Fruit fly (Drosophila melanogaster) whole organism, pupa: ENCODE measurements around the gene Dcr-1.

ENCODE experiments used
- CG10348 ChIP-seq: fragments of 200-800 bp; sonication (Bioruptor generic); IDR thresholded peaks from 2 replicates; pipeline ENCODE4 v1.3.6; 2022; ENCODE audit warnings: missing biosample characterization, missing genetic modification characterization
- CG12605 ChIP-seq: fragments of 200-800 bp; sonication (Bioruptor generic); IDR thresholded peaks from 2 replicates; pipeline ENCODE4 v1.3.6; 2022; ENCODE audit warnings: missing biosample characterization, missing genetic modification characterization
- CG13204 ChIP-seq: fragments of 200-800 bp; sonication (Bioruptor generic); optimal IDR thresholded peaks from 2 replicates; lab custom pipeline; 2018; ENCODE audit warnings: missing biosample characterization, mild to moderate bottlenecking, missing genetic modification characterization, moderate library complexity
- CG14655 ChIP-seq: fragments of 200-800 bp; sonication (Bioruptor generic); optimal IDR thresholded peaks from 3 replicates; lab custom pipeline; 2017; ENCODE audit warnings: mild to moderate bottlenecking, missing biosample characterization, missing genetic modification reagents, missing genetic modification characterization
- CG15710 ChIP-seq: fragments of 200-800 bp; sonication (Bioruptor generic); optimal IDR thresholded peaks from 2 replicates; lab custom pipeline; 2018; ENCODE audit warnings: missing biosample characterization, mild to moderate bottlenecking, missing genetic modification characterization, moderate library complexity
- CG17806 ChIP-seq: fragments of 200-800 bp; sonication (Bioruptor generic); optimal IDR thresholded peaks from 2 replicates; lab custom pipeline; 2018; ENCODE audit warnings: missing biosample characterization, mild to moderate bottlenecking, missing genetic modification characterization, moderate library complexity
- CG32121 ChIP-seq: fragments of 200-800 bp; sonication (Bioruptor generic); IDR thresholded peaks from 2 replicates; pipeline ENCODE4 v1.3.6; 2022; ENCODE audit warnings: missing biosample characterization, missing genetic modification characterization
- CG34367 ChIP-seq: fragments of 200-800 bp; sonication (Bioruptor generic); optimal IDR thresholded peaks from 2 replicates; lab custom pipeline; 2018; ENCODE audit warnings: missing biosample characterization, mild to moderate bottlenecking, missing genetic modification characterization
- CG4496 ChIP-seq: fragments of 200-800 bp; sonication (Bioruptor generic); IDR thresholded peaks from 3 replicates; pipeline ENCODE4 v1.3.6; 2022; ENCODE audit warnings: missing biosample characterization, missing genetic modification characterization
- CG8159 ChIP-seq: fragments of 200-800 bp; sonication (Bioruptor generic); optimal IDR thresholded peaks from 3 replicates; lab custom pipeline; 2018; ENCODE audit warnings: missing biosample characterization, mild to moderate bottlenecking, missing genetic modification characterization, moderate library complexity
- CG8301 ChIP-seq: fragments of 200-800 bp; sonication (Bioruptor generic); optimal IDR thresholded peaks from 2 replicates; lab custom pipeline; 2018; ENCODE audit warnings: missing biosample characterization, mild to moderate bottlenecking, missing genetic modification characterization
- CG9948 ChIP-seq: fragments of 200-800 bp; sonication (Bioruptor generic); optimal IDR thresholded peaks from 2 replicates; lab custom pipeline; 2018; ENCODE audit warnings: missing biosample characterization, mild to moderate bottlenecking, missing genetic modification characterization, moderate library complexity
- D1 ChIP-seq: fragments of 200-800 bp; sonication (Bioruptor generic); optimal IDR thresholded peaks from 2 replicates; lab custom pipeline; 2018; ENCODE audit warnings: missing biosample characterization, mild to moderate bottlenecking, missing genetic modification characterization, moderate library complexity
- EcR ChIP-seq: fragments of 200-800 bp; sonication (Bioruptor generic); optimal IDR thresholded peaks from 3 replicates; lab custom pipeline; 2019; ENCODE audit warnings: missing biosample characterization, missing genetic modification characterization, mild to moderate bottlenecking, moderate library complexity, missing genetic modification reagents
- Ets98B ChIP-seq: fragments of 200-800 bp; sonication (Bioruptor generic); IDR thresholded peaks from 2 replicates; pipeline ENCODE4 v1.3.6; 2022; ENCODE audit warnings: missing biosample characterization, missing genetic modification characterization
- Pif1A ChIP-seq: fragments of 200-800 bp; sonication (Bioruptor generic); optimal IDR thresholded peaks from 3 replicates; lab custom pipeline; 2016; ENCODE audit warnings: missing biosample characterization, missing genetic modification characterization
- Pif1B ChIP-seq: fragments of 200-800 bp; sonication (Bioruptor generic); optimal IDR thresholded peaks from 3 replicates; lab custom pipeline; 2016; ENCODE audit warnings: missing biosample characterization, missing genetic modification characterization
- Snoo ChIP-seq: fragments of 200-800 bp; sonication (Bioruptor generic); optimal IDR thresholded peaks from 3 replicates; lab custom pipeline; 2017; ENCODE audit warnings: missing biosample characterization, mild to moderate bottlenecking, missing genetic modification characterization, inconsistent platforms
- fd96Ca ChIP-seq: fragments of 200-800 bp; sonication (Bioruptor generic); IDR thresholded peaks from 3 replicates; pipeline ENCODE4 v1.3.6; 2022; ENCODE audit warnings: missing biosample characterization, missing genetic modification characterization
- gl ChIP-seq: fragments of 200-800 bp; sonication (Bioruptor generic); optimal IDR thresholded peaks from 2 replicates; lab custom pipeline; 2018; ENCODE audit warnings: missing biosample characterization, mild to moderate bottlenecking, missing genetic modification characterization
- rn ChIP-seq: fragments of 200-800 bp; sonication (Bioruptor generic); IDR thresholded peaks from 2 replicates; pipeline ENCODE4 v1.3.6; 2022; ENCODE audit warnings: missing biosample characterization, missing genetic modification characterization

Dcr-1 gene

DNA sequence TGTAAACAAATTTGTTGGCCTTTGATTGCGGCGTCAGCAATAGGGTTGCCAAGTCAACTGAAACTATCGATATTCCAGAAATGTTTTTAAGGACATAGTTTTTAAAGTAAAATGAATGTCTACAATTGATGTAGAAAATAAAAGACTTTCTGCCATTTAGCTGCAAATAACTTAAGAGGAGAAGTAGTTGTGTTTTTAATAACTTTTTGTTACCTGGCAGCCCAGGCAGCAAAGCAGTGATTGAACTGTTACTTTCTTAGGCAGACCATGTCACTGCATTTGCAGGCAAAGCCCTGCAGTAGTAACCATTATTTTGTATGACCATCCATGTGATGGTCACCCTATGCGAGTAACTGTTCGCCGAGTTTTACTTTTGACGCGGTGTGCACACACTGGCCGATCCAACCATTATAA lies 9.7 kb upstream of the Dcr-1 start, which contains the start of the genes rumi, CG7029 and Usp12-46:
Gene rumi (minus strand): TSS at position 64 of the 414 bp plus-strand sequence.
Gene CG7029 (plus strand): TSS at position 368 of the 414 bp plus-strand sequence.
Gene Usp12-46 (plus strand): TSS at position 368 of the 414 bp plus-strand sequence.
- TF ChIP-seq gl (tag; lab: Kevin White, UChicago) (peak; percentile 32), Pif1A (no peak), CG14655 (no peak), CG4496 (GFP tag; lab: Robert Waterston, UW) (peak; percentile 89), CG17806 (tag; lab: Kevin White, UChicago) (peak; percentile 76), Ets98B (GFP tag; lab: Robert Waterston, UW) (peak; percentile 81), CG12605 (GFP tag; lab: Robert Waterston, UW) (peak; percentile 56), rn (peak; percentile 31; the same call in 1 of the 2 replicates), CG8301 (tag; lab: Kevin White, UChicago) (peak; percentile 70), EcR (GFP tag; lab: Kevin White, UChicago) (no peak), D1 (tag; lab: Kevin White, UChicago) (no peak), CG8159 (tag; lab: Kevin White, UChicago) (peak; percentile 79), CG13204 (no peak), CG32121 (GFP tag; lab: Robert Waterston, UW) (peak; percentile 73; the same call in 1 of the 2 replicates), Snoo (tag; lab: Kevin White, UChicago) (peak; percentile 74), CG10348 (GFP tag; lab: Robert Waterston, UW) (0 out of 2 replicates have a peak, but pooled peaks have one; percentile 17), CG34367 (tag; lab: Kevin White, UChicago) (peak; percentile 73), CG9948 (peak; percentile 57), fd96Ca (GFP tag; lab: Robert Waterston, UW) (peak; percentile 78), CG15710 (peak; percentile 79), Pif1B (GFP tag; lab: Kevin White, UChicago) (no peak)

DNA sequence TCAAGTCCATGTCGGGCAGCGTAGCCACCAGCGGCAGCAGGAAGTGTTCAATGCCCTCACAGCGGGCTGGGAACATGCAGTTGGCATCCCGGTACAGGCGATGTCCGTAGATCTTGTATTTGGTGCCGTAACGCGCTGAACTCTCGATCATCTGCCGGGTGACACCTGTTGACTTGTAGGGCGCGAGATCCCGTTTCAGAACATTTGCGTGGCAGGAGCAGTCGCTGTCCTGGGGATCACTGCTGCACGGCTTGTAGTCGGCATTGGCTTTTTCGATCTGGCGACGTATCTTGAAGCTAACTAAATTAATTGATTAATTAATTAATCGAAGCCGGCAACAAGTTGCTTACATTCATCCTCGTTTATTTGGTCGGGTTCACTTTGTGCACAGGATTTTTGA lies 9.1 kb upstream of the Dcr-1 start:
- TF ChIP-seq CG12605 (GFP tag; lab: Robert Waterston, UW): no peak
- no peak for TF ChIP-seq CG32121 (GFP tag; lab: Robert Waterston, UW)
- no peak for TF ChIP-seq fd96Ca (GFP tag; lab: Robert Waterston, UW)
- TF ChIP-seq rn: no peak
- no peak for TF ChIP-seq CG14655
- no peak for TF ChIP-seq Pif1A
- no peak for TF ChIP-seq CG15710
- TF ChIP-seq CG9948: no peak
- no peak for TF ChIP-seq CG34367 (tag; lab: Kevin White, UChicago)
- no peak for TF ChIP-seq EcR (GFP tag; lab: Kevin White, UChicago)
- TF ChIP-seq CG8159 (tag; lab: Kevin White, UChicago): no peak
- TF ChIP-seq CG13204: no peak
- no peak for TF ChIP-seq CG4496 (GFP tag; lab: Robert Waterston, UW)
- no peak for TF ChIP-seq CG8301 (tag; lab: Kevin White, UChicago)
- no peak for TF ChIP-seq CG10348 (GFP tag; lab: Robert Waterston, UW)
- no peak for TF ChIP-seq Snoo (tag; lab: Kevin White, UChicago)
- no peak for TF ChIP-seq D1 (tag; lab: Kevin White, UChicago)
- no peak for TF ChIP-seq CG17806 (tag; lab: Kevin White, UChicago)
- TF ChIP-seq, all 21 proteins: peak for 0

DNA sequence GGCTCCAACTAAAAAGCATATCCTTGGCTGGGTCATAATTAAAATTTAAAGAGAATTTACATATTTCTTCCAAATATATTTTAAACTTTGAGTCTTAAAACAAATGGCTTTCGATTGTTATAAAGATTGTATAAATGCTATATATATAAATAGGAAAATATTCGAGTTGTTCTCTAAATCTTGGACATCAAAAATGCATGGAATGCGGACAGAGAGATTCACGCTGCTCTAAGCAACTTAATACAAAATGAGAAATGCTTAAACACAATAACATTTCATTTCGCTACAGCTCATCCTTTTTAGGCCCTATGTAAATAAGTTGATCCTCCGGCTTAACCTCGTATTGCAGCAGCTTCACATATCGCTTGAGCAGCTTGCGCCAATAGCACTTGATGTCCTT lies 8.1 kb upstream of the Dcr-1 start, which contains the start of gene CG31139:
Gene CG31139 (minus strand): TSS at position 101 of the 400 bp plus-strand sequence.
- TF ChIP-seq rn (no peak), CG14655 (no peak), Pif1B (GFP tag; lab: Kevin White, UChicago) (no peak), CG4496 (GFP tag; lab: Robert Waterston, UW) (no peak), CG8301 (tag; lab: Kevin White, UChicago) (no peak), EcR (GFP tag; lab: Kevin White, UChicago) (no peak), CG34367 (tag; lab: Kevin White, UChicago) (no peak), fd96Ca (GFP tag; lab: Robert Waterston, UW) (no peak), CG8159 (tag; lab: Kevin White, UChicago) (no peak), CG9948 (no peak), CG15710 (no peak), gl (tag; lab: Kevin White, UChicago) (no peak), CG13204 (no peak), Ets98B (GFP tag; lab: Robert Waterston, UW) (no peak), Snoo (tag; lab: Kevin White, UChicago) (no peak), CG32121 (GFP tag; lab: Robert Waterston, UW) (no peak), CG17806 (tag; lab: Kevin White, UChicago) (no peak), CG10348 (GFP tag; lab: Robert Waterston, UW) (no peak), D1 (tag; lab: Kevin White, UChicago) (no peak)

DNA sequence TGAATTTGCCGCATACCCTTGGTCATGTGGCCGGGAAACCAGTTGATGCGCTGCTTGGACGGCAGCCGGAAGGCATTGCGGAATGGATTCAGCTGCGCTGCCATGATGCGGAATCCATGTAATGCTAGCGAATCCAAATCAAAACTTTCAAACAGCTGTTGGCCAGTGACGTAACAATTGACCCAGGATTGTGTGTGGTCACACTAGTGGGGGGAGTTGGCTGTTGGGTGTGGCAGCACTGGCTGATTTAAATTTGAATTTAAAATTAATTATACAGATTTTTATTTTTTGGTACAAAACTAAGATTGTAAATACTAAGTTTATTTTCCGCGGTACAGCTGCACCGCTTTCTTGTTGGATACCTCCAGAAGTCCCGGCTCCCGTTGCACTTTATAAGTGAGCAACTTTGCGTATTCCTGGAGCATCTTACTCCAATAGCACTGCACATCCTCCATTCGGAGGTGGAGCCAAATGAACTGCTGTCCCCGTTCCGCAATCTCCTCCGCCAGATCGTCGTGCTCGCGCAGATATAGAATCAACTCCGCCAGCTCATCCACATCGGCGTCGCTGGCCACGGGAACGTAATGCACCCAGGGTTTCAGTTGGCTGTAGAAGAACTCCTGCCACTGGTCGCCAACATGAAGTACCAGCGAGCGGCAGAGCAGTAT lies 6.7 kb upstream of the Dcr-1 start, which contains the start of gene CG17141:
Gene CG17141 (minus strand): TSS at position 177 of the 668 bp plus-strand sequence.
- TF ChIP-seq CG13204: no peak
- no peak for TF ChIP-seq CG8159 (tag; lab: Kevin White, UChicago)
- no peak for TF ChIP-seq Snoo (tag; lab: Kevin White, UChicago)
- no peak for TF ChIP-seq CG14655
- TF ChIP-seq D1 (tag; lab: Kevin White, UChicago): no peak
- TF ChIP-seq, all 21 proteins: peak for 0

DNA sequence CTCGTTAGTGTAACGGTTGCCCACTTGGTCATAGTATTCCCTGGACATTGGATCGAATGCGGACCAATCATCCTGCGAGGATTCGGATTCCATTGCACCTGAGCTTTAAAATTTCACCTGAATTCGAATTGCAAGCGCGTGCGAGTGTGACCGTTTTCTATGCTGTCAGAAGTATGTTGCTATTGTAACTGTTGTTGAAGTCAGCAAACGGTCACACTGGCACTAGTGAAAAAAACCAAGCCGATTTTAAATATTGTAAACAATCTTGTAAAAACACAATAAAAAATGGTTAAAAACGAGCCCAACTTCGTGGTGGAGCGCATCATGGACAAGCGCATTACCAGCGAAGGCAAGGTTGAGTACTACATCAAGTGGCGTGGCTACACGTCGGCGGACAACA lies 4.5 kb upstream of the Dcr-1 start, which contains the start of the genes vret and HP1c:
Gene vret (minus strand): TSS at position 150 of the 400 bp plus-strand sequence.
Gene HP1c (plus strand): TSS at position 189 of the 400 bp plus-strand sequence.
- TF ChIP-seq D1 (tag; lab: Kevin White, UChicago) (no peak), CG17806 (tag; lab: Kevin White, UChicago) (no peak), CG10348 (GFP tag; lab: Robert Waterston, UW) (no peak), Snoo (tag; lab: Kevin White, UChicago) (no peak), CG12605 (GFP tag; lab: Robert Waterston, UW) (no peak), CG13204 (no peak), gl (tag; lab: Kevin White, UChicago) (no peak), CG34367 (tag; lab: Kevin White, UChicago) (no peak), CG15710 (no peak), Pif1A (no peak), EcR (GFP tag; lab: Kevin White, UChicago) (no peak), Ets98B (GFP tag; lab: Robert Waterston, UW) (no peak), rn (no peak), CG8159 (tag; lab: Kevin White, UChicago) (no peak), Pif1B (GFP tag; lab: Kevin White, UChicago) (no peak), CG14655 (no peak), CG4496 (GFP tag; lab: Robert Waterston, UW) (no peak)
